Worm (Caenorhabditis elegans) whole organism, L2 larva: ENCODE measurements around the gene C37C3.18.

ENCODE experiments used
- ceh-82 ChIP-seq: fragments of 150-350 bp; optimal IDR thresholded peaks from 2 replicates; lab custom pipeline; 2014; ENCODE audit warnings: missing biosample characterization, missing genetic modification characterization
- nhr-11 ChIP-seq: fragments of 150-350 bp; optimal IDR thresholded peaks from 2 replicates; lab custom pipeline; 2014; ENCODE audit warnings: missing biosample characterization, missing genetic modification characterization
- nhr-237 ChIP-seq: fragments of 150-350 bp; optimal IDR thresholded peaks from 2 replicates; lab custom pipeline; 2014; ENCODE audit warnings: missing biosample characterization, missing genetic modification characterization

DNA sequence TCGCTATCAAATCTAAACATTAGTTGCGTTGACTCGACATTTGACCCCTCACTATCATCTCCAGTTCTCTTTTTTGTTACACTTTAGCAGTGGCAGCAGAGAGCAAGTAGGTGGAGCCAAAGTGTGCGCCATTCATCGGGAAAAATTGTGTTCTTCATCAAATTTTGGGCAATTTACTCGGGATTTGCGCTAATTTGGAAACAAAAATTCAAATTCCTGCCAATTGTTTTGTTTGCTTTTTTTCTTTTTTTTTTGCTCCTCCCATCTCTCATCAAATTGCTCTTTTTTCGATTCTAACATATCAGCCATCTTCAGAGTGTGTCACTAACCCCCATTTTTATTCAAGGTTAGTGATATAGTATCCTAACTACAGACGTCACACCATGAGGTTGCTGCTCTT lies 27.9 kb upstream of the C37C3.18 start, which contains the start of gene mig-6:
- no peak for TF ChIP-seq ceh-82
- no peak for TF ChIP-seq nhr-11 (tag; lab: Kevin White, UChicago)
- no peak for TF ChIP-seq nhr-237
